Fruit fly (Drosophila melanogaster) whole organism, embryonic: ENCODE results near the gene dbe.

ENCODE experiments used
- Abd-B ChIP-seq: fragments of 200-800 bp; sonication (Bioruptor generic); optimal IDR thresholded peaks from 2 replicates; lab custom pipeline; 2018; ENCODE audit warnings: missing biosample characterization, mild to moderate bottlenecking, missing genetic modification characterization, moderate library complexity
- CG10431 ChIP-seq: fragments of 200-800 bp; sonication (Bioruptor generic); optimal IDR thresholded peaks from 3 replicates; lab custom pipeline; 2018; ENCODE audit warnings: missing biosample characterization, mild to moderate bottlenecking, missing genetic modification characterization
- CG10462 ChIP-seq: fragments of 200-800 bp; sonication (Bioruptor generic); optimal IDR thresholded peaks from 2 replicates; lab custom pipeline; 2016; ENCODE audit warnings: missing biosample characterization, missing genetic modification characterization
- CG12071 ChIP-seq: fragments of 200-800 bp; sonication (Bioruptor generic); optimal IDR thresholded peaks from 3 replicates; lab custom pipeline; 2018; ENCODE audit warnings: missing biosample characterization, mild to moderate bottlenecking, missing genetic modification characterization
- CG12659 ChIP-seq: fragments of 200-800 bp; sonication (Bioruptor generic); optimal IDR thresholded peaks from 3 replicates; lab custom pipeline; 2017; ENCODE audit warnings: mild to moderate bottlenecking, missing biosample characterization, missing genetic modification reagents, missing genetic modification characterization
- CG14667 ChIP-seq: fragments of 200-800 bp; sonication (Bioruptor generic); IDR thresholded peaks from 2 replicates; pipeline ENCODE4 v1.3.6; 2022; ENCODE audit warnings: missing biosample characterization, missing genetic modification characterization
- CG15479 ChIP-seq: fragments of 200-800 bp; sonication (Bioruptor generic); optimal IDR thresholded peaks from 3 replicates; lab custom pipeline; 2019; ENCODE audit warnings: missing biosample characterization, mild to moderate bottlenecking, missing genetic modification characterization, moderate library complexity
- CG1603 ChIP-seq: fragments of 200-800 bp; sonication (Bioruptor generic); optimal IDR thresholded peaks from 2 replicates; lab custom pipeline; 2019; ENCODE audit warnings: missing biosample characterization, mild to moderate bottlenecking, missing genetic modification characterization, moderate library complexity
- CG17829 ChIP-seq: fragments of 200-800 bp; optimal IDR thresholded peaks from 2 replicates; lab custom pipeline; 2019; ENCODE audit warnings: missing biosample characterization, mild to moderate bottlenecking, missing genetic modification characterization, moderate library complexity
- CG18764 ChIP-seq: fragments of 200-800 bp; sonication (Bioruptor generic); optimal IDR thresholded peaks from 3 replicates; lab custom pipeline; 2016; ENCODE audit warnings: missing biosample characterization, missing genetic modification characterization
- CG2678 ChIP-seq: fragments of 200-800 bp; sonication (Bioruptor generic); optimal IDR thresholded peaks from 3 replicates; lab custom pipeline; 2019; ENCODE audit warnings: missing biosample characterization, mild to moderate bottlenecking, missing genetic modification characterization, moderate library complexity
- CG30020 ChIP-seq: fragments of 200-800 bp; optimal IDR thresholded peaks from 2 replicates; lab custom pipeline; 2019; ENCODE audit warnings: missing biosample characterization, mild to moderate bottlenecking, missing genetic modification characterization, moderate library complexity
- CG3407 ChIP-seq: fragments of 200-800 bp; sonication (Bioruptor generic); optimal IDR thresholded peaks from 2 replicates; lab custom pipeline; 2018; ENCODE audit warnings: missing biosample characterization, mild to moderate bottlenecking, missing genetic modification characterization
- D19B ChIP-seq: fragments of 200-800 bp; sonication (Bioruptor generic); optimal IDR thresholded peaks from 2 replicates; lab custom pipeline; 2017; ENCODE audit warnings: missing biosample characterization, mild to moderate bottlenecking, missing genetic modification characterization
- Dbx ChIP-seq: fragments of 200-800 bp; sonication (Bioruptor generic); IDR thresholded peaks from 3 replicates; pipeline ENCODE4 v1.3.6; 2022; ENCODE audit warnings: missing biosample characterization, missing genetic modification characterization
- Drgx ChIP-seq: fragments of 200-800 bp; sonication (Bioruptor generic); IDR thresholded peaks from 2 replicates; pipeline ENCODE4 v1.3.6; 2022; ENCODE audit warnings: missing biosample characterization, missing genetic modification characterization
- GATAe ChIP-seq: fragments of 200-800 bp; sonication (Bioruptor generic); conservative IDR thresholded peaks from 2 replicates; pipeline ENCODE4 v1.3.6; 2022; ENCODE audit warnings: missing biosample characterization, missing genetic modification characterization
- Gug ChIP-seq: fragments of 200-800 bp; sonication (Bioruptor generic); IDR thresholded peaks from 4 replicates; pipeline ENCODE4 v1.3.6; 2022; ENCODE audit warnings: missing biosample characterization, missing genetic modification characterization
- HLH3B ChIP-seq: fragments of 200-800 bp; sonication (Bioruptor generic); IDR thresholded peaks from 2 replicates; pipeline ENCODE4 v1.3.6; 2022; ENCODE audit warnings: missing biosample characterization, missing genetic modification characterization
- Hsf ChIP-seq: fragments of 200-800 bp; sonication (Bioruptor generic); optimal IDR thresholded peaks from 3 replicates; lab custom pipeline; 2016; ENCODE audit warnings: missing biosample characterization, missing genetic modification characterization
- Jarid2 ChIP-seq: fragments of 200-800 bp; sonication (Bioruptor generic); optimal IDR thresholded peaks from 3 replicates; lab custom pipeline; 2017; ENCODE audit warnings: mild to moderate bottlenecking, missing biosample characterization, missing genetic modification reagents, missing genetic modification characterization
- Mrtf ChIP-seq: fragments of 200-800 bp; sonication (Bioruptor generic); IDR thresholded peaks from 3 replicates; pipeline ENCODE4 v1.3.6; 2022; ENCODE audit warnings: missing biosample characterization, missing genetic modification characterization
- Nf-YA ChIP-seq: fragments of 200-800 bp; sonication (Bioruptor generic); IDR thresholded peaks from 2 replicates; pipeline ENCODE4 v1.3.6; 2022; ENCODE audit warnings: missing biosample characterization, missing genetic modification characterization
- Nf-YC ChIP-seq: fragments of 200-800 bp; optimal IDR thresholded peaks from 3 replicates; lab custom pipeline; 2019; ENCODE audit warnings: missing biosample characterization, mild to moderate bottlenecking, missing genetic modification characterization, moderate library complexity
- Ptx1 ChIP-seq: fragments of 200-800 bp; sonication (Bioruptor generic); IDR thresholded peaks from 2 replicates; pipeline ENCODE4 v1.3.6; 2022; ENCODE audit warnings: missing biosample characterization, missing genetic modification characterization
- Sox102F ChIP-seq: fragments of 200-800 bp; sonication (Bioruptor generic); optimal IDR thresholded peaks from 2 replicates; lab custom pipeline; 2018; ENCODE audit warnings: missing biosample characterization, mild to moderate bottlenecking, missing genetic modification characterization, moderate library complexity
- ab ChIP-seq: fragments of 200-800 bp; sonication (Bioruptor generic); optimal IDR thresholded peaks from 2 replicates; lab custom pipeline; 2016; ENCODE audit warnings: missing biosample characterization, missing genetic modification characterization
- cad ChIP-seq: fragments of >200 bp; optimal IDR thresholded peaks from 2 replicates; lab custom pipeline; 2017; ENCODE audit warnings: missing biosample characterization, missing genetic modification characterization
- crc ChIP-seq: fragments of 200-800 bp; sonication (Bioruptor generic); optimal IDR thresholded peaks from 2 replicates; lab custom pipeline; 2016; ENCODE audit warnings: missing biosample characterization, missing genetic modification characterization
- croc ChIP-seq: fragments of 200-800 bp; sonication (Bioruptor generic); conservative IDR thresholded peaks from 3 replicates; pipeline ENCODE4 v1.3.6; 2022; ENCODE audit warnings: missing biosample characterization, missing genetic modification characterization
- ewg ChIP-seq: fragments of 200-800 bp; sonication (Bioruptor generic); optimal IDR thresholded peaks from 3 replicates; lab custom pipeline; 2017; ENCODE audit warnings: mild to moderate bottlenecking, missing biosample characterization, missing genetic modification reagents, missing genetic modification characterization
- fd3F ChIP-seq: fragments of 200-800 bp; sonication (Bioruptor generic); optimal IDR thresholded peaks from 2 replicates; lab custom pipeline; 2018; ENCODE audit warnings: missing biosample characterization, mild to moderate bottlenecking, missing genetic modification characterization, moderate library complexity
- grn ChIP-seq: fragments of 200-800 bp; sonication (Bioruptor generic); optimal IDR thresholded peaks from 3 replicates; lab custom pipeline; 2017; ENCODE audit warnings: missing biosample characterization, missing genetic modification characterization
- hb ChIP-seq: fragments of 200-800 bp; sonication (Bioruptor generic); IDR thresholded peaks from 3 replicates; pipeline ENCODE4 v1.3.6; 2022; ENCODE audit warnings: missing biosample characterization, missing genetic modification characterization; ENCODE audit not compliant: partially characterized antibody
- hth ChIP-seq: fragments of >200 bp; optimal IDR thresholded peaks from 2 replicates; lab custom pipeline; 2017; ENCODE audit warnings: inconsistent platforms
- lov ChIP-seq, 2 experiments: fragments of 200-800 bp in 1 of 2; fragments of >200 bp in 1 of 2; sonication (Bioruptor generic) in 1 of 2; IDR thresholded peaks in 1 of 2; optimal IDR thresholded peaks in 1 of 2; 2 replicates in 1 of 2; 3 replicates in 1 of 2; pipeline versions ENCODE4 v1.3.6 to Lab custom; 2017 to 2022; ENCODE audit warnings: missing biosample characterization in 1 of 2, missing genetic modification characterization in 1 of 2
- mld ChIP-seq: fragments of 200-800 bp; sonication (Bioruptor generic); IDR thresholded peaks from 3 replicates; pipeline ENCODE4 v1.3.6; 2022; ENCODE audit warnings: missing biosample characterization, missing genetic modification characterization; ENCODE audit not compliant: partially characterized antibody
- nom ChIP-seq: fragments of 200-800 bp; sonication (Bioruptor generic); optimal IDR thresholded peaks from 2 replicates; lab custom pipeline; 2017; ENCODE audit warnings: missing biosample characterization, missing genetic modification characterization, mild to moderate bottlenecking, moderate library complexity, missing genetic modification reagents
- pan ChIP-seq, 4 experiments: fragments of >200 bp in 3 of 4; fragments of 200-800 bp in 1 of 4; sonication (Bioruptor generic) in 1 of 4; optimal IDR thresholded peaks in 3 of 4; IDR thresholded peaks in 1 of 4; 2 replicates each; pipeline versions ENCODE4 v1.3.6 to Lab custom; 2017 to 2022; ENCODE audit warnings: missing biosample characterization in 2 of 4, missing genetic modification characterization in 2 of 4, mixed read lengths in 1 of 4
- row ChIP-seq: fragments of 200-800 bp; sonication (Bioruptor generic); IDR thresholded peaks from 3 replicates; pipeline ENCODE4 v1.3.6; 2022; ENCODE audit warnings: missing biosample characterization, missing genetic modification characterization
- sc ChIP-seq, 3 experiments: fragments of >200 bp in 2 of 3; fragments of 200-800 bp in 1 of 3; sonication (Bioruptor generic) in 1 of 3; optimal IDR thresholded peaks; 2 replicates in 2 of 3; 3 replicates in 1 of 3; lab custom pipeline; 2017; ENCODE audit warnings: mild to moderate bottlenecking in 1 of 3, missing biosample characterization in 1 of 3, missing genetic modification characterization in 1 of 3, missing genetic modification reagents in 1 of 3
- slou ChIP-seq: fragments of 200-800 bp; sonication (Bioruptor generic); optimal IDR thresholded peaks from 3 replicates; lab custom pipeline; 2016; ENCODE audit warnings: missing biosample characterization, missing genetic modification characterization
- so ChIP-seq: fragments of 200-800 bp; sonication (Bioruptor generic); IDR thresholded peaks from 3 replicates; pipeline ENCODE4 v1.3.6; 2022; ENCODE audit warnings: missing biosample characterization, missing genetic modification characterization
- stc ChIP-seq: fragments of 200-800 bp; sonication (Bioruptor generic); IDR thresholded peaks from 2 replicates; pipeline ENCODE4 v1.3.6; 2022; ENCODE audit warnings: missing biosample characterization, missing genetic modification characterization
- tap ChIP-seq: fragments of 200-800 bp; optimal IDR thresholded peaks from 3 replicates; lab custom pipeline; 2019; ENCODE audit warnings: missing biosample characterization, mild to moderate bottlenecking, missing genetic modification characterization, moderate library complexity
- unpg ChIP-seq: fragments of 200-800 bp; sonication (Bioruptor generic); optimal IDR thresholded peaks from 3 replicates; lab custom pipeline; 2018; ENCODE audit warnings: missing biosample characterization, mild to moderate bottlenecking, missing genetic modification characterization, moderate library complexity
- vnd ChIP-seq: fragments of 200-800 bp; sonication (Bioruptor generic); IDR thresholded peaks from 3 replicates; pipeline ENCODE4 v1.3.6; 2022; ENCODE audit warnings: missing biosample characterization, missing genetic modification characterization; ENCODE audit not compliant: partially characterized antibody
- z ChIP-seq: fragments of 200-800 bp; sonication (Bioruptor generic); IDR thresholded peaks from 3 replicates; pipeline ENCODE4 v1.3.6; 2022; ENCODE audit warnings: missing biosample characterization, missing genetic modification characterization

dbe gene

dm6 chr2L:847189-847987 is 22.3 kb downstream of the dbe start (continued):
- TF ChIP-seq Ptx1 (0 out of 2 replicates have a peak, but pooled peaks have one; percentile 26), nom (GFP tag; lab: Kevin White, UChicago) (no peak), fd3F (no peak), CG3407 (GFP tag; lab: Kevin White, UChicago) (no peak), stc (GFP tag; lab: Robert Waterston, UW) (no peak), crc (GFP tag; lab: Kevin White, UChicago) (no peak), croc (no peak), hb (GFP tag; lab: Robert Waterston, UW) (no peak), grn (GFP tag; lab: Kevin White, UChicago) (no peak), sc (optimal IDR thresholded peaks at IDR 0.05; lab: Kevin White, UChicago) (no peak), sc (GFP tag; optimal IDR thresholded peaks at IDR 0.05; lab: Kevin White, UChicago) (no peak), Gug (GFP tag; lab: Robert Waterston, UW) (no peak), Nf-YC (tag; lab: Kevin White, UChicago) (no peak), ab (GFP tag; lab: Kevin White, UChicago) (no peak), CG12659 (peak; percentile 11), CG1603 (tag; lab: Kevin White, UChicago) (no peak), pan (optimal IDR thresholded peaks at IDR 0.05; lab: Kevin White, UChicago) (no peak), pan (GFP tag; optimal IDR thresholded peaks at IDR 0.05 in 1 of 2, IDR thresholded peaks at IDR 0.05 in 1 of 2) (no peak), HLH3B (GFP tag; lab: Robert Waterston, UW) (no peak), CG15479 (GFP tag; lab: Kevin White, UChicago) (no peak), Dbx (GFP tag; lab: Robert Waterston, UW) (no peak), Sox102F (peak; percentile 7), unpg (GFP tag; lab: Kevin White, UChicago) (no peak), Jarid2 (GFP tag; lab: Kevin White, UChicago) (no peak), ewg (GFP tag; lab: Kevin White, UChicago) (no peak), D19B (GFP tag; lab: Kevin White, UChicago) (no peak), lov (optimal IDR thresholded peaks at IDR 0.05; lab: Kevin White, UChicago) (no peak), lov (GFP tag; IDR thresholded peaks at IDR 0.05; lab: Robert Waterston, UW) (no peak), Drgx (GFP tag; lab: Robert Waterston, UW) (0 out of 2 replicates have a peak, but pooled peaks have one; percentile 24), CG30020 (tag; lab: Kevin White, UChicago) (no peak), vnd (GFP tag; lab: Robert Waterston, UW) (no peak), CG14667 (GFP tag; lab: Robert Waterston, UW) (no peak), Nf-YA (GFP tag; lab: Robert Waterston, UW) (0 out of 2 replicates have a peak, but pooled peaks have one; percentile 12), so (no peak), slou (GFP tag; lab: Kevin White, UChicago) (no peak), Hsf (GFP tag; lab: Kevin White, UChicago) (no peak), row (GFP tag; lab: Robert Waterston, UW) (no peak), CG10431 (GFP tag; lab: Kevin White, UChicago) (no peak), CG17829 (no peak), cad (GFP tag; lab: Kevin White, UChicago) (no peak), CG12071 (GFP tag; lab: Kevin White, UChicago) (no peak), hth (lab: Kevin White, UChicago) (no peak), Abd-B (GFP tag; lab: Kevin White, UChicago) (no peak), CG10462 (GFP tag; lab: Kevin White, UChicago) (no peak), Mrtf (no peak), mld (GFP tag; lab: Robert Waterston, UW) (no peak), z (GFP tag; lab: Robert Waterston, UW) (no peak), tap (tag; lab: Kevin White, UChicago) (no peak), CG18764 (no peak), GATAe (GFP tag; lab: Robert Waterston, UW) (no peak), CG2678 (peak; percentile 36)
